Worm (Caenorhabditis elegans) whole organism, L2 larva: ENCODE results near the gene dsl-7.
A peak's percentile ranks its signal among the peaks of the same experiment; 100 is the strongest.

Source experiments
- C34F6.9 ChIP-seq: fragments of 150-350 bp; optimal IDR thresholded peaks from 2 replicates; lab custom pipeline; 2014; ENCODE audit warnings: missing biosample characterization, missing genetic modification characterization
- F13H6.1 ChIP-seq: sonication (generic microtip); optimal IDR thresholded peaks from 2 replicates; lab custom pipeline; 2016; ENCODE audit warnings: missing genetic modification characterization, missing compliant biosample characterization
- R02D3.7 ChIP-seq: fragments of 150-350 bp; optimal IDR thresholded peaks from 2 replicates; lab custom pipeline; 2014; ENCODE audit warnings: missing biosample characterization, missing genetic modification characterization
- Y55F3AM.14 ChIP-seq: fragments of 200-800 bp; sonication (Bioruptor generic); optimal IDR thresholded peaks from 2 replicates; lab custom pipeline; 2018; ENCODE audit warnings: mild to moderate bottlenecking, missing genetic modification characterization, missing compliant biosample characterization
- ZK546.5 ChIP-seq: sonication (generic microtip); optimal IDR thresholded peaks from 2 replicates; lab custom pipeline; 2017; ENCODE audit warnings: missing biosample characterization, missing genetic modification characterization
- alr-1 ChIP-seq: fragments of 150-350 bp; optimal IDR thresholded peaks from 2 replicates; lab custom pipeline; 2014; ENCODE audit warnings: missing biosample characterization, missing genetic modification characterization
- aly-2 ChIP-seq: fragments of 150-350 bp; optimal IDR thresholded peaks from 2 replicates; lab custom pipeline; 2014; ENCODE audit warnings: missing biosample characterization, missing genetic modification characterization
- ama-1 ChIP-seq: fragments of 150-350 bp; optimal IDR thresholded peaks from 2 replicates; lab custom pipeline; 2018; ENCODE audit warnings: inconsistent platforms
- blmp-1 ChIP-seq: sonication (generic microtip); optimal IDR thresholded peaks from 2 replicates; lab custom pipeline; 2017; ENCODE audit warnings: missing genetic modification characterization, mild to moderate bottlenecking, missing compliant biosample characterization, antibody characterized with exemption, moderate library complexity; ENCODE audit not compliant: insufficient read depth
- ceh-16 ChIP-seq: fragments of 150-350 bp; optimal IDR thresholded peaks from 2 replicates; lab custom pipeline; 2014; ENCODE audit warnings: missing biosample characterization, missing genetic modification characterization
- ceh-82 ChIP-seq: fragments of 150-350 bp; optimal IDR thresholded peaks from 2 replicates; lab custom pipeline; 2014; ENCODE audit warnings: missing biosample characterization, missing genetic modification characterization
- crh-2 ChIP-seq: sonication (generic microtip); optimal IDR thresholded peaks from 2 replicates; lab custom pipeline; 2017; ENCODE audit warnings: missing biosample characterization, missing genetic modification characterization
- dmd-4 ChIP-seq: sonication (generic microtip); optimal IDR thresholded peaks from 2 replicates; lab custom pipeline; 2017; ENCODE audit warnings: missing biosample characterization, missing genetic modification characterization
- egl-27 ChIP-seq: sonication (generic microtip); optimal IDR thresholded peaks from 3 replicates; lab custom pipeline; 2017; ENCODE audit warnings: missing biosample characterization, missing genetic modification reagents, missing genetic modification characterization
- elt-1 ChIP-seq: fragments of 150-350 bp; optimal IDR thresholded peaks from 2 replicates; lab custom pipeline; 2014; ENCODE audit warnings: missing biosample characterization, missing genetic modification characterization
- elt-3 ChIP-seq: sonication (generic microtip); optimal IDR thresholded peaks from 2 replicates; lab custom pipeline; 2017; ENCODE audit warnings: missing biosample characterization, missing genetic modification characterization
- fos-1 ChIP-seq: fragments of 150-350 bp; optimal IDR thresholded peaks from 2 replicates; lab custom pipeline; 2014; ENCODE audit warnings: missing biosample characterization, missing genetic modification characterization
- gmeb-1 ChIP-seq: fragments of 150-350 bp; optimal IDR thresholded peaks from 2 replicates; lab custom pipeline; 2014; ENCODE audit warnings: missing biosample characterization, missing genetic modification characterization
- lin-11 ChIP-seq: fragments of 150-350 bp; sonication (generic microtip); optimal IDR thresholded peaks from 2 replicates; lab custom pipeline; 2014; ENCODE audit warnings: missing biosample characterization, missing genetic modification characterization, inconsistent platforms, mixed read lengths
- lin-13 ChIP-seq: fragments of 150-350 bp; optimal IDR thresholded peaks from 2 replicates; lab custom pipeline; 2014; ENCODE audit warnings: missing biosample characterization, missing genetic modification reagents, missing genetic modification characterization
- lsy-2 ChIP-seq, 2 experiments: fragments of 150-350 bp in 1 of 2; sonication (generic microtip) in 1 of 2; optimal IDR thresholded peaks; 2 replicates each; lab custom pipeline; 2014 to 2017; ENCODE audit warnings: missing biosample characterization in 2 of 2, missing genetic modification characterization in 2 of 2
- mab-5 ChIP-seq: fragments of 150-350 bp; optimal IDR thresholded peaks from 2 replicates; lab custom pipeline; 2014; ENCODE audit warnings: missing biosample characterization, missing genetic modification characterization
- mbf-1 ChIP-seq: sonication (generic microtip); optimal IDR thresholded peaks from 2 replicates; lab custom pipeline; 2017; ENCODE audit warnings: missing biosample characterization, missing genetic modification characterization
- nhr-10 ChIP-seq: sonication (generic microtip); optimal IDR thresholded peaks from 2 replicates; lab custom pipeline; 2017; ENCODE audit warnings: missing biosample characterization, missing genetic modification characterization
- nhr-11 ChIP-seq: fragments of 150-350 bp; optimal IDR thresholded peaks from 2 replicates; lab custom pipeline; 2014; ENCODE audit warnings: missing biosample characterization, missing genetic modification characterization
- nhr-129 ChIP-seq: fragments of 150-350 bp; optimal IDR thresholded peaks from 2 replicates; lab custom pipeline; 2014; ENCODE audit warnings: missing biosample characterization, missing genetic modification characterization
- nhr-21 ChIP-seq: fragments of 150-350 bp; optimal IDR thresholded peaks from 2 replicates; lab custom pipeline; 2014; ENCODE audit warnings: missing biosample characterization, missing genetic modification characterization
- nhr-25 ChIP-seq: fragments of 150-350 bp; sonication (generic microtip); optimal IDR thresholded peaks from 3 replicates; lab custom pipeline; 2014; ENCODE audit warnings: missing biosample characterization, missing genetic modification characterization
- nhr-77 ChIP-seq: fragments of 150-350 bp; optimal IDR thresholded peaks from 2 replicates; lab custom pipeline; 2014; ENCODE audit warnings: missing biosample characterization, missing genetic modification characterization
- sem-4 ChIP-seq: fragments of 150-350 bp; optimal IDR thresholded peaks from 2 replicates; lab custom pipeline; 2014; ENCODE audit warnings: missing biosample characterization, missing genetic modification reagents, missing genetic modification characterization
- skn-1 ChIP-seq: sonication (generic microtip); optimal IDR thresholded peaks from 2 replicates; lab custom pipeline; 2017; ENCODE audit warnings: missing biosample characterization, missing genetic modification characterization
- sma-3 ChIP-seq: sonication (generic microtip); optimal IDR thresholded peaks from 2 replicates; lab custom pipeline; 2016; ENCODE audit warnings: missing genetic modification reagents, missing genetic modification characterization, missing compliant biosample characterization
- sma-9 ChIP-seq, 2 experiments: fragments of 150-350 bp in 1 of 2; sonication (generic microtip) in 1 of 2; optimal IDR thresholded peaks; 2 replicates each; lab custom pipeline; 2014 to 2016; ENCODE audit warnings: missing genetic modification characterization in 2 of 2, mild to moderate bottlenecking in 1 of 2, missing biosample characterization in 1 of 2, missing compliant biosample characterization in 1 of 2, missing genetic modification reagents in 1 of 2, moderate library complexity in 1 of 2
- snpc-4 ChIP-seq: fragments of 150-350 bp; optimal IDR thresholded peaks from 2 replicates; lab custom pipeline; 2014; ENCODE audit warnings: missing biosample characterization, missing genetic modification characterization
- unc-39 ChIP-seq: fragments of 150-350 bp; optimal IDR thresholded peaks from 2 replicates; lab custom pipeline; 2014; ENCODE audit warnings: missing biosample characterization, missing genetic modification characterization
- zag-1 ChIP-seq: fragments of 150-350 bp; optimal IDR thresholded peaks from 2 replicates; lab custom pipeline; 2014; ENCODE audit warnings: missing biosample characterization, missing genetic modification characterization
- ztf-11 ChIP-seq: sonication (generic microtip); optimal IDR thresholded peaks from 2 replicates; lab custom pipeline; 2017; ENCODE audit warnings: missing biosample characterization, missing genetic modification characterization

The dsl-7 gene

DNA sequence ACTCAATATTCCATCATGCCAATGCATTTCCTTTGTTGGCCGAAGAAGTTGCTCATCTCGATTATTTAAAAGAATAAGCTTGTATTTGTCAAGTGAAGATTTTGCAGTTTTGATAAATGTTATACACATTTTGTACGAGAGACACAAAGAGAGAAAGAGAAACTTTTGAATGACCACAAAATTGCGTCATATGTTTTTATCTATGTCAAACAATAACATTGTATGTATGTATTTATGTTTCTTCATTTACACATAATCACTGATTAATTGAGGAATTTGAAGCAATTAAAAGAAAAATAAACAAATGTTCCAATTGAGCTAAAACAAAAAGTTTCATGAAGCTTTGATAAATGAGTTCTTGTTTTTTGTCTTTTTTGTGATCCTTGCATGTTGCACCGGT is 29.8 kb upstream of the dsl-7 start, which contains the start of gene hrg-9:
Gene hrg-9 (minus strand): TSS at position 152 of the 400 bp plus-strand sequence.
- no peak for TF ChIP-seq mbf-1 (tag; lab: Kevin White, UChicago)
- no peak for TF ChIP-seq zag-1 (tag; lab: Kevin White, UChicago)
- TF ChIP-seq C34F6.9 (tag; lab: Kevin White, UChicago) = no peak
- TF ChIP-seq alr-1 (tag; lab: Kevin White, UChicago) = no peak
- TF ChIP-seq lin-11 (tag; lab: Kevin White, UChicago) = no peak
- no peak for TF ChIP-seq ama-1 (lab: Kevin White, UChicago)
- TF ChIP-seq ceh-82 (tag; lab: Kevin White, UChicago) = no peak
- no peak for TF ChIP-seq ZK546.5 (tag; lab: Kevin White, UChicago)
- no peak for TF ChIP-seq sma-9 (GFP tag; optimal IDR thresholded peaks at IDR 0.05; lab: Kevin White, UChicago)
- TF ChIP-seq sma-9 (tag; optimal IDR thresholded peaks at IDR 0.05; lab: Kevin White, UChicago) = no peak
- no peak for TF ChIP-seq lin-13 (GFP tag; lab: Kevin White, UChicago)
- peak; percentile 3 for TF ChIP-seq crh-2 (tag; lab: Kevin White, UChicago)
- TF ChIP-seq fos-1 (tag; lab: Kevin White, UChicago) = peak; percentile 6
- no peak for TF ChIP-seq snpc-4 (tag; lab: Kevin White, UChicago)
- TF ChIP-seq sem-4 (tag; lab: Kevin White, UChicago) = no peak
- TF ChIP-seq Y55F3AM.14 (GFP tag; lab: Kevin White, UChicago) = no peak
- TF ChIP-seq nhr-21 (tag; lab: Kevin White, UChicago) = no peak
- TF ChIP-seq nhr-11 = no peak
- peak; percentile 34 for TF ChIP-seq nhr-25
- TF ChIP-seq nhr-77 (tag; lab: Kevin White, UChicago) = no peak
- no peak for TF ChIP-seq nhr-10
- TF ChIP-seq skn-1 = no peak
- peak; percentile 96 for TF ChIP-seq nhr-129 (tag; lab: Kevin White, UChicago)
- peak in 1 of 2 experiments; percentile 33 for TF ChIP-seq lsy-2 (tag; optimal IDR thresholded peaks at IDR 0.05; lab: Kevin White, UChicago)
- no peak for TF ChIP-seq R02D3.7 (tag; lab: Kevin White, UChicago)
- TF ChIP-seq, all 48 proteins: peak for 5

DNA sequence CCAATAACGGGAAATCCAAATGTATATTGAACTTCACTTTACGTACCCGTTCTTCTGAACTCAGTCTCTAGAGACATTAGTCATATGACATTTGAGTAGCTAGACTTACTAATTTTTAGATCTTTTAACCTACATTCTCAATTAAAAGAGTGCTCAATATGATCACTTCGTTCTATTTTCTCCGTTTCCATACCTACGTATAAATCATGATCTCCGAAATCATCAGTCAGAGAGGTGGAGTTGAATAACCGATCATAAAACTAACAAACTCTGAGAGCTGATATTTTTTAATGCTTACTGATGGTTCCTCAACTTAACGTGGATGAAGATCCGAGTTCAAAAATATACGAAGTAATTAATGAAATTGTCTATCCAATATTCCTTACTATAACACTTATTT is 28.9 kb upstream of the dsl-7 start, which contains the start of gene srd-35:
Gene srd-35 (plus strand): TSS at position 301 of the 400 bp plus-strand sequence.
- no peak for TF ChIP-seq C34F6.9 (tag; lab: Kevin White, UChicago)
- TF ChIP-seq skn-1 = no peak
- TF ChIP-seq lin-13 (GFP tag; lab: Kevin White, UChicago) = no peak
- no peak for TF ChIP-seq elt-3 (tag; lab: Kevin White, UChicago)
- TF ChIP-seq nhr-10 = no peak
- no peak for TF ChIP-seq nhr-129 (tag; lab: Kevin White, UChicago)
- TF ChIP-seq dmd-4 (tag; lab: Kevin White, UChicago) = no peak
- TF ChIP-seq snpc-4 (tag; lab: Kevin White, UChicago) = no peak
- no peak for TF ChIP-seq egl-27 (tag; lab: Kevin White, UChicago)
- no peak for TF ChIP-seq sma-9 (GFP tag; optimal IDR thresholded peaks at IDR 0.05; lab: Kevin White, UChicago)
- TF ChIP-seq sma-9 (tag; optimal IDR thresholded peaks at IDR 0.05; lab: Kevin White, UChicago) = no peak
- no peak for TF ChIP-seq alr-1 (tag; lab: Kevin White, UChicago)
- no peak for TF ChIP-seq nhr-25
- no peak for TF ChIP-seq ztf-11 (tag; lab: Kevin White, UChicago)
- no peak for TF ChIP-seq elt-1 (tag; lab: Kevin White, UChicago)
- no peak for TF ChIP-seq unc-39 (tag; lab: Kevin White, UChicago)
- TF ChIP-seq, all 48 proteins: peak for 0

DNA sequence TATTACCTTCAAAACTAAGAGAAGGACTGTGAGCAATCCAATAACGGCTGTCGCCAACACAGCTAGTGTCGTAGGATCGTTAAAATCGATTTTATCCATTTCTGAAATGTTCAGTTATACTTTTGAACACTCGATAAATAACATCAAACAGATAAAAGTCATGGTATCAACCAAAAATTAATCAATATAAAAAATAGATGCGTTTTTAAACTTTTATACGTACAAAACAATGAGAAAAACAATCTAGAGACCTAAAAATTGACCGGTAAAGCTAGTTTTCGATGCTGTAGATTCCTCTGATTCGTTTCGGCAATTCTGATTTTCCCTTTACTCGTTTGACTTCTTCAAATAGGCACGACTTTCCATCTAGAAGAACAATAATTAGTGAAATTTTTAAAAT is 25.8 kb upstream of the dsl-7 start, which contains the start of gene R186.3:
Gene R186.3 (minus strand): TSS at position 101 of the 400 bp plus-strand sequence.
- TF ChIP-seq ceh-82 (tag; lab: Kevin White, UChicago) = no peak
- no peak for TF ChIP-seq snpc-4 (tag; lab: Kevin White, UChicago)
- no peak for TF ChIP-seq ztf-11 (tag; lab: Kevin White, UChicago)
- no peak for TF ChIP-seq gmeb-1 (tag; lab: Kevin White, UChicago)
- no peak for TF ChIP-seq ceh-16 (tag; lab: Kevin White, UChicago)
- no peak for TF ChIP-seq alr-1 (tag; lab: Kevin White, UChicago)
- no peak for TF ChIP-seq mab-5 (tag; lab: Kevin White, UChicago)
- TF ChIP-seq lin-13 (GFP tag; lab: Kevin White, UChicago) = no peak
- TF ChIP-seq F13H6.1 (tag; lab: Kevin White, UChicago) = no peak
- TF ChIP-seq aly-2 (tag; lab: Kevin White, UChicago) = no peak
- TF ChIP-seq sma-3 (GFP tag; lab: Kevin White, UChicago) = no peak
- TF ChIP-seq ama-1 (lab: Kevin White, UChicago) = no peak
- no peak for TF ChIP-seq blmp-1
- TF ChIP-seq, all 48 proteins: peak for 0
